Worm (Caenorhabditis elegans) whole organism, L4/young adult: Measurements from ENCODE around the gene C16C10.13.

Experiments
- W03F9.2 ChIP-seq: fragments of 150-350 bp; optimal IDR thresholded peaks from 2 replicates; lab custom pipeline; 2014; ENCODE audit warnings: missing biosample characterization, missing genetic modification characterization
- him-1 ChIP-seq: sonication (generic microtip); optimal IDR thresholded peaks from 2 replicates; lab custom pipeline; 2016; ENCODE audit warnings: missing genotype, missing genetic modification reagents, missing genetic modification characterization, missing compliant biosample characterization

ce11 chrIII:4191091-4191638 lies 14.9 kb downstream of the C16C10.13 start, which contains the start of gene dnj-16:
- TF ChIP-seq him-1 (tag; lab: Kevin White, UChicago) (no peak), W03F9.2 (tag; lab: Kevin White, UChicago) (peak; percentile 30)
